Worm (Caenorhabditis elegans) whole organism, L2 larva: ENCODE measurements around the gene Y45F3A.1.

ENCODE experiments used
- C34F6.9 ChIP-seq: fragments of 150-350 bp; optimal IDR thresholded peaks from 2 replicates; lab custom pipeline; 2014; ENCODE audit warnings: missing biosample characterization, missing genetic modification characterization
- F13H6.1 ChIP-seq: sonication (generic microtip); optimal IDR thresholded peaks from 2 replicates; lab custom pipeline; 2016; ENCODE audit warnings: missing genetic modification characterization, missing compliant biosample characterization
- R02D3.7 ChIP-seq: fragments of 150-350 bp; optimal IDR thresholded peaks from 2 replicates; lab custom pipeline; 2014; ENCODE audit warnings: missing biosample characterization, missing genetic modification characterization
- Y55F3AM.14 ChIP-seq: fragments of 200-800 bp; sonication (Bioruptor generic); optimal IDR thresholded peaks from 2 replicates; lab custom pipeline; 2018; ENCODE audit warnings: mild to moderate bottlenecking, missing genetic modification characterization, missing compliant biosample characterization
- alr-1 ChIP-seq: fragments of 150-350 bp; optimal IDR thresholded peaks from 2 replicates; lab custom pipeline; 2014; ENCODE audit warnings: missing biosample characterization, missing genetic modification characterization
- blmp-1 ChIP-seq: sonication (generic microtip); optimal IDR thresholded peaks from 2 replicates; lab custom pipeline; 2017; ENCODE audit warnings: missing genetic modification characterization, mild to moderate bottlenecking, missing compliant biosample characterization, antibody characterized with exemption, moderate library complexity; ENCODE audit not compliant: insufficient read depth
- ceh-16 ChIP-seq: fragments of 150-350 bp; optimal IDR thresholded peaks from 2 replicates; lab custom pipeline; 2014; ENCODE audit warnings: missing biosample characterization, missing genetic modification characterization
- crh-2 ChIP-seq: sonication (generic microtip); optimal IDR thresholded peaks from 2 replicates; lab custom pipeline; 2017; ENCODE audit warnings: missing biosample characterization, missing genetic modification characterization
- dmd-4 ChIP-seq: sonication (generic microtip); optimal IDR thresholded peaks from 2 replicates; lab custom pipeline; 2017; ENCODE audit warnings: missing biosample characterization, missing genetic modification characterization
- egl-27 ChIP-seq: sonication (generic microtip); optimal IDR thresholded peaks from 3 replicates; lab custom pipeline; 2017; ENCODE audit warnings: missing biosample characterization, missing genetic modification reagents, missing genetic modification characterization
- elt-1 ChIP-seq: fragments of 150-350 bp; optimal IDR thresholded peaks from 2 replicates; lab custom pipeline; 2014; ENCODE audit warnings: missing biosample characterization, missing genetic modification characterization
- elt-3 ChIP-seq: sonication (generic microtip); optimal IDR thresholded peaks from 2 replicates; lab custom pipeline; 2017; ENCODE audit warnings: missing biosample characterization, missing genetic modification characterization
- fos-1 ChIP-seq: fragments of 150-350 bp; optimal IDR thresholded peaks from 2 replicates; lab custom pipeline; 2014; ENCODE audit warnings: missing biosample characterization, missing genetic modification characterization
- gmeb-1 ChIP-seq: fragments of 150-350 bp; optimal IDR thresholded peaks from 2 replicates; lab custom pipeline; 2014; ENCODE audit warnings: missing biosample characterization, missing genetic modification characterization
- lin-11 ChIP-seq: fragments of 150-350 bp; sonication (generic microtip); optimal IDR thresholded peaks from 2 replicates; lab custom pipeline; 2014; ENCODE audit warnings: missing biosample characterization, missing genetic modification characterization, inconsistent platforms, mixed read lengths
- lin-13 ChIP-seq: fragments of 150-350 bp; optimal IDR thresholded peaks from 2 replicates; lab custom pipeline; 2014; ENCODE audit warnings: missing biosample characterization, missing genetic modification reagents, missing genetic modification characterization
- lin-39 ChIP-seq: fragments of 150-350 bp; optimal IDR thresholded peaks from 2 replicates; lab custom pipeline; 2014; ENCODE audit warnings: missing biosample characterization, missing genetic modification reagents, missing genetic modification characterization
- lsy-2 ChIP-seq, 2 experiments: fragments of 150-350 bp in 1 of 2; sonication (generic microtip) in 1 of 2; optimal IDR thresholded peaks; 2 replicates each; lab custom pipeline; 2014 to 2017; ENCODE audit warnings: missing biosample characterization in 2 of 2, missing genetic modification characterization in 2 of 2
- mbf-1 ChIP-seq: sonication (generic microtip); optimal IDR thresholded peaks from 2 replicates; lab custom pipeline; 2017; ENCODE audit warnings: missing biosample characterization, missing genetic modification characterization
- mdl-1 ChIP-seq, 2 experiments: fragments of 150-350 bp in 1 of 2; sonication (generic microtip) in 1 of 2; optimal IDR thresholded peaks; 2 replicates each; lab custom pipeline; 2017; ENCODE audit warnings: missing biosample characterization in 2 of 2, missing genetic modification characterization in 2 of 2
- nhr-10 ChIP-seq: sonication (generic microtip); optimal IDR thresholded peaks from 2 replicates; lab custom pipeline; 2017; ENCODE audit warnings: missing biosample characterization, missing genetic modification characterization
- nhr-12 ChIP-seq: fragments of 150-350 bp; optimal IDR thresholded peaks from 2 replicates; lab custom pipeline; 2014; ENCODE audit warnings: missing biosample characterization, missing genetic modification characterization
- nhr-129 ChIP-seq: fragments of 150-350 bp; optimal IDR thresholded peaks from 2 replicates; lab custom pipeline; 2014; ENCODE audit warnings: missing biosample characterization, missing genetic modification characterization
- nhr-21 ChIP-seq: fragments of 150-350 bp; optimal IDR thresholded peaks from 2 replicates; lab custom pipeline; 2014; ENCODE audit warnings: missing biosample characterization, missing genetic modification characterization
- nhr-25 ChIP-seq: fragments of 150-350 bp; sonication (generic microtip); optimal IDR thresholded peaks from 3 replicates; lab custom pipeline; 2014; ENCODE audit warnings: missing biosample characterization, missing genetic modification characterization
- nhr-77 ChIP-seq: fragments of 150-350 bp; optimal IDR thresholded peaks from 2 replicates; lab custom pipeline; 2014; ENCODE audit warnings: missing biosample characterization, missing genetic modification characterization
- peb-1 ChIP-seq: fragments of 150-350 bp; optimal IDR thresholded peaks from 2 replicates; lab custom pipeline; 2014; ENCODE audit warnings: missing biosample characterization, missing genetic modification characterization
- sem-4 ChIP-seq: fragments of 150-350 bp; optimal IDR thresholded peaks from 2 replicates; lab custom pipeline; 2014; ENCODE audit warnings: missing biosample characterization, missing genetic modification reagents, missing genetic modification characterization
- skn-1 ChIP-seq: sonication (generic microtip); optimal IDR thresholded peaks from 2 replicates; lab custom pipeline; 2017; ENCODE audit warnings: missing biosample characterization, missing genetic modification characterization
- sma-3 ChIP-seq: sonication (generic microtip); optimal IDR thresholded peaks from 2 replicates; lab custom pipeline; 2016; ENCODE audit warnings: missing genetic modification reagents, missing genetic modification characterization, missing compliant biosample characterization
- snpc-4 ChIP-seq: fragments of 150-350 bp; optimal IDR thresholded peaks from 2 replicates; lab custom pipeline; 2014; ENCODE audit warnings: missing biosample characterization, missing genetic modification characterization
- unc-55 ChIP-seq: fragments of 150-350 bp; sonication (generic microtip); optimal IDR thresholded peaks from 3 replicates; lab custom pipeline; 2014; ENCODE audit warnings: missing biosample characterization, missing genetic modification reagents, missing genetic modification characterization
- unc-62 ChIP-seq: fragments of 150-350 bp; optimal IDR thresholded peaks from 2 replicates; lab custom pipeline; 2014; ENCODE audit warnings: missing biosample characterization, missing genetic modification reagents, missing genetic modification characterization
- zag-1 ChIP-seq: fragments of 150-350 bp; optimal IDR thresholded peaks from 2 replicates; lab custom pipeline; 2014; ENCODE audit warnings: missing biosample characterization, missing genetic modification characterization
- ztf-1 ChIP-seq: fragments of 200-800 bp; sonication (Bioruptor generic); conservative IDR thresholded peaks from 2 replicates; pipeline ENCODE4 v1.3.6; 2022; ENCODE audit warnings: missing genetic modification characterization, missing compliant biosample characterization
- ztf-11 ChIP-seq: sonication (generic microtip); optimal IDR thresholded peaks from 2 replicates; lab custom pipeline; 2017; ENCODE audit warnings: missing biosample characterization, missing genetic modification characterization

Gene Y45F3A.1

ce11 chrIII:10521219-10521618, 40.5 kb downstream of the Y45F3A.1 start:
- TF ChIP-seq lsy-2 (tag; optimal IDR thresholded peaks at IDR 0.05; lab: Kevin White, UChicago) = no peak
- TF ChIP-seq lin-39 (tag; lab: Kevin White, UChicago) = no peak
- TF ChIP-seq mbf-1 (tag; lab: Kevin White, UChicago) = no peak
- TF ChIP-seq F13H6.1 (tag; lab: Kevin White, UChicago) = no peak
- TF ChIP-seq alr-1 (tag; lab: Kevin White, UChicago) = no peak
- TF ChIP-seq egl-27 (tag; lab: Kevin White, UChicago) = no peak
- TF ChIP-seq ztf-1 (GFP tag; lab: Robert Waterston, UW) = no peak
- no peak for TF ChIP-seq nhr-10 (tag; lab: Kevin White, UChicago)
- TF ChIP-seq fos-1 (tag; lab: Kevin White, UChicago) = no peak
- no peak for TF ChIP-seq nhr-25 (tag; lab: Kevin White, UChicago)
- no peak for TF ChIP-seq R02D3.7 (tag; lab: Kevin White, UChicago)
- no peak for TF ChIP-seq lin-13 (GFP tag; lab: Kevin White, UChicago)
- no peak for TF ChIP-seq sem-4 (tag; lab: Kevin White, UChicago)
- TF ChIP-seq dmd-4 (tag; lab: Kevin White, UChicago) = no peak
- no peak for TF ChIP-seq peb-1 (tag; lab: Kevin White, UChicago)
- no peak for TF ChIP-seq Y55F3AM.14
- TF ChIP-seq gmeb-1 (tag; lab: Kevin White, UChicago) = no peak
- no peak for TF ChIP-seq nhr-21 (tag; lab: Kevin White, UChicago)
- no peak for TF ChIP-seq elt-1 (tag; lab: Kevin White, UChicago)
- no peak for TF ChIP-seq skn-1 (tag; lab: Kevin White, UChicago)

ce11 chrIII:10520523-10520922, 41.2 kb downstream of the Y45F3A.1 start, which contains the start of gene unc-49:
Gene unc-49, plus strand, starts transcription at chrIII:10520762.
- TF ChIP-seq F13H6.1 (tag; lab: Kevin White, UChicago) (peak; percentile 61), lsy-2 (tag; optimal IDR thresholded peaks at IDR 0.05; lab: Kevin White, UChicago) (peak in 1 of 2 experiments; percentile 7), Y55F3AM.14 (no peak), nhr-129 (peak; percentile 14), skn-1 (tag; lab: Kevin White, UChicago) (no peak), C34F6.9 (tag; lab: Kevin White, UChicago) (peak; percentile 6), unc-55 (no peak), mdl-1 (tag; optimal IDR thresholded peaks at IDR 0.05; lab: Kevin White, UChicago) (no peak), nhr-12 (tag; lab: Kevin White, UChicago) (no peak)
- TF ChIP-seq, all 48 proteins: peak for 4

ce11 chrIII:10519615-10520014, 42.1 kb downstream of the Y45F3A.1 start:
- TF ChIP-seq gmeb-1 (tag; lab: Kevin White, UChicago) = no peak
- TF ChIP-seq nhr-12 (tag; lab: Kevin White, UChicago) = no peak
- no peak for TF ChIP-seq nhr-21 (tag; lab: Kevin White, UChicago)
- TF ChIP-seq mbf-1 (tag; lab: Kevin White, UChicago) = no peak
- no peak for TF ChIP-seq zag-1 (tag; lab: Kevin White, UChicago)
- TF ChIP-seq skn-1 (tag; lab: Kevin White, UChicago) = no peak
- TF ChIP-seq lin-13 (GFP tag; lab: Kevin White, UChicago) = no peak
- TF ChIP-seq nhr-25 (tag; lab: Kevin White, UChicago) = no peak

ce11 chrIII:10518884-10519283, 42.8 kb downstream of the Y45F3A.1 start:
- TF ChIP-seq mbf-1 (tag; lab: Kevin White, UChicago) (no peak), zag-1 (tag; lab: Kevin White, UChicago) (no peak)

ce11 chrIII:10515751-10516150, 46.0 kb downstream of the Y45F3A.1 start:
- TF ChIP-seq blmp-1 (tag; lab: Kevin White, UChicago) (no peak), dmd-4 (tag; lab: Kevin White, UChicago) (no peak), C34F6.9 (tag; lab: Kevin White, UChicago) (no peak), Y55F3AM.14 (no peak), mdl-1 (tag; optimal IDR thresholded peaks at IDR 0.05; lab: Kevin White, UChicago) (no peak), unc-55 (peak; percentile 53), nhr-12 (tag; lab: Kevin White, UChicago) (no peak), crh-2 (tag; lab: Kevin White, UChicago) (no peak), mbf-1 (tag; lab: Kevin White, UChicago) (no peak)

ce11 chrIII:10512570-10512969, 49.1 kb downstream of the Y45F3A.1 start:
- TF ChIP-seq peb-1 (tag; lab: Kevin White, UChicago) = no peak
- no peak for TF ChIP-seq ztf-11 (tag; lab: Kevin White, UChicago)
- no peak for TF ChIP-seq lin-13 (GFP tag; lab: Kevin White, UChicago)
- TF ChIP-seq ceh-16 (tag; lab: Kevin White, UChicago) = no peak
- no peak for TF ChIP-seq lin-11 (tag; lab: Kevin White, UChicago)
- no peak for TF ChIP-seq elt-3 (tag; lab: Kevin White, UChicago)
- no peak for TF ChIP-seq lin-39 (tag; lab: Kevin White, UChicago)
- TF ChIP-seq snpc-4 (tag; lab: Kevin White, UChicago) = no peak
- TF ChIP-seq nhr-77 (tag; lab: Kevin White, UChicago) = no peak
- TF ChIP-seq sma-3 (GFP tag; lab: Kevin White, UChicago) = no peak
- TF ChIP-seq unc-55 = no peak
- no peak for TF ChIP-seq unc-62 (GFP tag; lab: Kevin White, UChicago)
